Worm (Caenorhabditis elegans) whole organism, L3 larva: ENCODE results near the gene ZC404.16.

Source experiments
- ceh-9 ChIP-seq: sonication (generic microtip); optimal IDR thresholded peaks from 2 replicates; lab custom pipeline; 2018; ENCODE audit warnings: missing biosample characterization, missing genetic modification characterization
- elt-2 ChIP-seq: sonication (generic microtip); optimal IDR thresholded peaks from 2 replicates; lab custom pipeline; 2016; ENCODE audit warnings: missing genetic modification reagents, mild to moderate bottlenecking, missing genetic modification characterization, missing compliant biosample characterization
- nhr-12 ChIP-seq: fragments of 150-350 bp; optimal IDR thresholded peaks from 2 replicates; lab custom pipeline; 2014; ENCODE audit warnings: missing biosample characterization, missing genetic modification characterization
- nhr-76 ChIP-seq: fragments of 150-350 bp; sonication (generic microtip); optimal IDR thresholded peaks from 5 replicates; lab custom pipeline; 2014; ENCODE audit warnings: missing biosample characterization, missing genetic modification characterization
- zag-1 ChIP-seq: fragments of 150-350 bp; optimal IDR thresholded peaks from 2 replicates; lab custom pipeline; 2014; ENCODE audit warnings: missing biosample characterization, missing genetic modification characterization

DNA sequence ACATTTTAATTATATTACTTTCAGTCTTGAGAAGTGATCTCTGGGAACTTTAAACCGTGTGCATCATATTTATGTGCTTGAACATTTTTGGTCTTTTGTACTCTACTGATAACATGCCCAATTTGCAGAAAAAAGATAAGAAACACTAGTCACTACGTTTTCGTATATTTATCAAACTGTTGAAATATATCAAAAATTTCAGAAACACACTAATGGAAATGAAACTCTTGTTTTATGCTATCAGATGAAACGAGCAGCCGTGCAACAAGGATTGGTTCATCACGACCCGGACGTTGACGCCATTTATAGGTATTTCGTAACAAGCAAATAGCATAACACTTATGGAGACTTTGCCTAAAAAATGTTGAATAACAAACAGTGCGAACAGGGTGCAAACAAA lies 49.8 kb upstream of the ZC404.16 start:
- TF ChIP-seq zag-1 (tag; lab: Kevin White, UChicago), result no peak
- TF ChIP-seq nhr-76, result no peak
- no peak for TF ChIP-seq nhr-12 (tag; lab: Kevin White, UChicago)
- TF ChIP-seq elt-2, result peak; percentile 92
- TF ChIP-seq ceh-9 (tag; lab: Kevin White, UChicago), result no peak
